Worm (Caenorhabditis elegans): ENCODE results near the gene atgp-1.
A peak's percentile ranks its signal among the peaks of the same experiment; 100 is the strongest.

Gene atgp-1

DNA sequence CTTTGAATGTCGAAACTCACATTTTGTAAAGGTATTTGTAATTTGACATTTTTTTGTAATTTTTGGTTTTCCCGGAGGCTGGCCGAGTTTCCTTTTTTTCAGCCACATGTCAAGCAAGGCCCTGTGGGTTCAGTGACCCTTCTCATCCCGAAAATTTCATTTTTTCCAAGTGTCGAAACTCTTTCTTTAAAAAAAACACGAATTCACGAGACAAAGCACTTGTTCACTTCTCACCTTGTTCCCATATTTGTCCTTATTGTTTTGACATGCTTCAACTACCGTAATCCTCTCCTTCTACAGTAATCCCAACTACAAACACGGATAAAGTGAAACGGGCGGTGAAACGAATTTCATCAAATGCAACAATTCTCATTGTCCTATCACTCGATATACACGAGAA, 6.1 kb downstream of the atgp-1 start, which contains the start of gene lhfp-4:
lhfp-4 (plus strand) TSS at position 301 of the 400 bp plus-strand sequence.
- TF ChIP-seq pes-1 (GFP tag; IDR thresholded peaks at IDR 0.05): no peak
- no peak for TF ChIP-seq tbx-37 (GFP tag; conservative IDR thresholded peaks at IDR 0.05)
- TF ChIP-seq hnd-1 (tag; optimal IDR thresholded peaks at IDR 0.05): no peak
- TF ChIP-seq scrt-1 (GFP tag; IDR thresholded peaks at IDR 0.05): no peak
- TF ChIP-seq hmg-4 (GFP tag; optimal IDR thresholded peaks at IDR 0.05): no peak
- no peak for TF ChIP-seq ceh-36 (tag; optimal IDR thresholded peaks at IDR 0.05)
- no peak for TF ChIP-seq tbx-11 (GFP tag; IDR thresholded peaks at IDR 0.05)
- no peak for TF ChIP-seq B0310.2 (tag; optimal IDR thresholded peaks at IDR 0.05)
- no peak for TF ChIP-seq flt-1 (GFP tag; IDR thresholded peaks at IDR 0.05)
- no peak for TF ChIP-seq aly-1 (tag; optimal IDR thresholded peaks at IDR 0.05)
- TF ChIP-seq ets-7 (tag; optimal IDR thresholded peaks at IDR 0.05): no peak
- TF ChIP-seq hmbx-1 (tag; optimal IDR thresholded peaks at IDR 0.05): no peak
- no peak for TF ChIP-seq sea-1 (GFP tag; conservative IDR thresholded peaks at IDR 0.05)
- TF ChIP-seq ceh-13 (GFP tag; optimal IDR thresholded peaks at IDR 0.05): no peak
- no peak for TF ChIP-seq F13C5.2 (tag; optimal IDR thresholded peaks at IDR 0.05)
- TF ChIP-seq tra-4 (tag; optimal IDR thresholded peaks at IDR 0.05): no peak
- no peak for TF ChIP-seq ama-1 (optimal IDR thresholded peaks at IDR 0.05)

DNA sequence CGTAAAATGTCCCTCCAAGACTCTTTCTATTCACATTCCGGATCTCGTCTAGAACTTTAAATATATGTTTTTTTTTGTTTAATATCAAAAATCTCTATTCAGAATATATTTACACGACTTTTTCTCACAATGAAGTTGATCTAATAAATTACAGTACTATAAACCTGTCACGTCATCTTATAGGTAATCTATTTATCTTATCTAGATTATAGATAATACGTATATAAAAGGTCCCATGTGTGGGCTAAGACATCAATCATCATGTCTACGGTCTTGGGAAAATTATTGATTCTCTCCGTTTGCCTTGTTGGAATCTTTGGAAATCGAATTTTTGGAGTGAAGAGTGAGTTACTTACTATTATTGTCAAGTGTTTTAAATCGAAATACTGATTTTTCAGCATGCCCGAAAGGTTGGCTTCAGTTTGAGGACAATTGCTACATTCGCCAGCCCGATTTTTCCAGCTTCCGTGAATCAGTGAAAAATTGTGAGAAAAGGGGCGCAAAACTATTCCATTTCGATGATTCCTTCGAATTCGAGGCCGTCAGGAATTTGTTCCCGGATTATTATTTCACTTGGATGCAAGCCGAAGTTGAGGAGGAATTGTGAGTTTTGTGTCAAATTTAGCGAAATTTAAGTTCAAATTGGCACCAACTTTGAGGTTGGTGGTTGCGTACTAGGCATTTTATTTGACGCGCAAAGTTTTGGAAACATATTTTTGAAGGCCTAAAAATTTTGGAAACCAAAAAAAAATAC, 7.7 kb downstream of the atgp-1 start, which contains the start of gene clec-196:
clec-196 (plus strand) TSS at position 252 of the 754 bp plus-strand sequence.
- no peak for TF ChIP-seq ceh-13 (GFP tag; optimal IDR thresholded peaks at IDR 0.05)
- TF ChIP-seq hmbx-1 (tag; optimal IDR thresholded peaks at IDR 0.05): no peak

DNA sequence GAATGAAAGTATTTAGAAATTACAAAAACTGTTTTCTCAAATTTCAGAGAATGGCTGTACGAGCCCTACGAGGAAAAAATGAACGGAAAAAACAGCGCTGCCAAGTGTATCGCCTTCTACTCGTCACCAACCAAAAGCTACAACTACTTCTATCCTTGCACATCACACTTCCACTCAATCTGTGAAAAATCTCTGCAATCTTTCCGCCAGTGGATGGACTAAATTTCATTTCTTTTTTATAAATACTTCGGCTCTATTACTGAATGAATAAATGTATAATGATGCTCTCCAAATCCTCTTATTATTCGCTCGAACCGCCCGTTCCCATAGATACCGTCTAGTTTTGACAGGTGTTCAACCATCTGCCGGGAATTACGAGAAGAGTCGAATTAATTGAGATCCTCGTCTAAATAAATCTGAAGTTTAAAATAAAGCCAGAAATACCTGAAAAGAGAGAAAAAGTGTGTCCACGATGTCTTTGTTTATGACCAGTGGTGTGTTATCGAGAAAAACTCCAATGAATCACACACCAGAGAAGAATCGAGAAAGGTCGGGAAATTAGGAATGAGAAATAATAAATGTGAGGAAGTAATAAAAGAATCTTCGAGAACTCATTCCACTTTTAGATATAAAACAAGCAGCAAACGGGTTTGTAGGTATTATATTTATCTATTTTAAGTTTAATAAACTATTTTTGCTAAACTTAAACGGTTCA, 8.5 kb downstream of the atgp-1 start:
- TF ChIP-seq hmg-4 (GFP tag; optimal IDR thresholded peaks at IDR 0.05): no peak
- TF ChIP-seq B0310.2 (tag; optimal IDR thresholded peaks at IDR 0.05): no peak
- TF ChIP-seq F13C5.2 (tag; optimal IDR thresholded peaks at IDR 0.05): no peak
- TF ChIP-seq tbx-11 (GFP tag; IDR thresholded peaks at IDR 0.05): no peak
- no peak for TF ChIP-seq ets-7 (tag; optimal IDR thresholded peaks at IDR 0.05)
- no peak for TF ChIP-seq hmbx-1 (tag; optimal IDR thresholded peaks at IDR 0.05)
- TF ChIP-seq tbx-37 (GFP tag; conservative IDR thresholded peaks at IDR 0.05): no peak
- TF ChIP-seq ama-1 (optimal IDR thresholded peaks at IDR 0.05): peak; percentile 3

DNA sequence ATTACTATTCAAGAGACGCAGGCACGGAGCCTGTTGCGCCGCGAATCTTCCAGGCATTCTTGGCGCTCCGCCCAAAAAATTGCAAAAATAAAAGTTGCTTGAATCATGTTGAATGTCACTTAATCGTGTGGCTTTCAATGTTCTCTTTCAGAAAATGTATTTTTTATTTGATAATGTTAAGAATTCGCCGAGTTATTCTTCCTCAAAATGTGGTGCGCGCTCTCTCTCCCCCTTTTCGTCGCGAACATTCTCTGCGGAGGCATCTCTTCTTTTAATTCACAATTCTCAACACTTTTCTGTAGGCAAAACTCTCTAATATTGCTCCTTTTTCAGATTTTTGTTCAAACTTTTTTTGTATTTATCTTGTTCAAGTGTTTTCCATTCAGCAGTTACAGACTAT, 9.2 kb downstream of the atgp-1 start:
- TF ChIP-seq tbx-37 (GFP tag; conservative IDR thresholded peaks at IDR 0.05) (no peak), hmbx-1 (tag; optimal IDR thresholded peaks at IDR 0.05) (peak; percentile 69), pes-1 (GFP tag; IDR thresholded peaks at IDR 0.05) (peak; percentile 50; the same call in 1 of the 2 replicates), tbx-11 (GFP tag; IDR thresholded peaks at IDR 0.05) (no peak), B0310.2 (tag; optimal IDR thresholded peaks at IDR 0.05) (peak; percentile 55), ama-1 (optimal IDR thresholded peaks at IDR 0.05) (no peak), ets-7 (tag; optimal IDR thresholded peaks at IDR 0.05) (no peak), ceh-36 (tag; optimal IDR thresholded peaks at IDR 0.05) (peak; percentile 57), flt-1 (GFP tag; IDR thresholded peaks at IDR 0.05) (peak; percentile 67), sea-1 (GFP tag; conservative IDR thresholded peaks at IDR 0.05) (peak; percentile 83), scrt-1 (GFP tag; IDR thresholded peaks at IDR 0.05) (no peak), F13C5.2 (tag; optimal IDR thresholded peaks at IDR 0.05) (peak; percentile 96), aly-1 (tag; optimal IDR thresholded peaks at IDR 0.05) (no peak), hnd-1 (tag; optimal IDR thresholded peaks at IDR 0.05) (peak; percentile 53), ceh-13 (GFP tag; optimal IDR thresholded peaks at IDR 0.05) (peak; percentile 65), tra-4 (tag; optimal IDR thresholded peaks at IDR 0.05) (peak; percentile 73), hmg-4 (GFP tag; optimal IDR thresholded peaks at IDR 0.05) (peak; percentile 89)

DNA sequence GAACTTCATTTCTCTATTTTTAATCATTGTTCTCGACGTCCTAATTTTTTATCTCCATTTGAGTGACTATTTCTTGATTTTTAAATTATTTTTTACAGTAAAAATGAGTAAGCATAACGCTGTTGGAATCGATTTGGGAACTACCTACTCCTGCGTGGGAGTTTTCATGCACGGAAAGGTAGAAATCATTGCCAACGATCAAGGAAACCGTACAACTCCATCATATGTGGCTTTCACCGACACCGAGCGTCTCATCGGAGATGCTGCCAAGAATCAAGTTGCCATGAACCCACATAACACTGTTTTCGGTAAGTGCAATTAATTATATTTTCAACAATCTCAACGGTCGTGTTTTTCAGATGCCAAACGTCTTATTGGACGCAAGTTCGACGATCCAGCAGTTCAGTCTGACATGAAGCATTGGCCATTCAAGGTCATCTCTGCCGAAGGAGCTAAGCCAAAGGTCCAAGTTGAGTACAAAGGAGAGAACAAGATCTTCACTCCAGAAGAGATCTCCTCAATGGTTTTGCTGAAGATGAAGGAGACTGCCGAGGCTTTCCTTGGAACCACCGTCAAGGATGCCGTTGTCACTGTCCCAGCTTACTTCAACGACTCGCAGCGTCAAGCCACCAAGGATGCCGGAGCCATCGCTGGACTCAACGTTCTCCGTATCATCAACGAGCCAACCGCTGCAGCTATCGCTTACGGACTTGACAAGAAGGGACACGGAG, 9.9 kb downstream of the atgp-1 start, which contains the start of gene hsp-1:
hsp-1 (plus strand) TSS at position 99 of the 731 bp plus-strand sequence.
- TF ChIP-seq hnd-1 (tag; optimal IDR thresholded peaks at IDR 0.05) (no peak), sea-1 (GFP tag; conservative IDR thresholded peaks at IDR 0.05) (no peak), tbx-11 (GFP tag; IDR thresholded peaks at IDR 0.05) (no peak), ceh-13 (GFP tag; optimal IDR thresholded peaks at IDR 0.05) (no peak), B0310.2 (tag; optimal IDR thresholded peaks at IDR 0.05) (no peak), ets-7 (tag; optimal IDR thresholded peaks at IDR 0.05) (no peak), pes-1 (GFP tag; IDR thresholded peaks at IDR 0.05) (no peak), tbx-37 (GFP tag; conservative IDR thresholded peaks at IDR 0.05) (no peak), scrt-1 (GFP tag; IDR thresholded peaks at IDR 0.05) (no peak), F13C5.2 (tag; optimal IDR thresholded peaks at IDR 0.05) (no peak), tra-4 (tag; optimal IDR thresholded peaks at IDR 0.05) (no peak), ceh-36 (tag; optimal IDR thresholded peaks at IDR 0.05) (no peak), hmbx-1 (tag; optimal IDR thresholded peaks at IDR 0.05) (no peak), ama-1 (optimal IDR thresholded peaks at IDR 0.05) (no peak), flt-1 (GFP tag; IDR thresholded peaks at IDR 0.05) (no peak), aly-1 (tag; optimal IDR thresholded peaks at IDR 0.05) (no peak), hmg-4 (GFP tag; optimal IDR thresholded peaks at IDR 0.05) (no peak)

DNA sequence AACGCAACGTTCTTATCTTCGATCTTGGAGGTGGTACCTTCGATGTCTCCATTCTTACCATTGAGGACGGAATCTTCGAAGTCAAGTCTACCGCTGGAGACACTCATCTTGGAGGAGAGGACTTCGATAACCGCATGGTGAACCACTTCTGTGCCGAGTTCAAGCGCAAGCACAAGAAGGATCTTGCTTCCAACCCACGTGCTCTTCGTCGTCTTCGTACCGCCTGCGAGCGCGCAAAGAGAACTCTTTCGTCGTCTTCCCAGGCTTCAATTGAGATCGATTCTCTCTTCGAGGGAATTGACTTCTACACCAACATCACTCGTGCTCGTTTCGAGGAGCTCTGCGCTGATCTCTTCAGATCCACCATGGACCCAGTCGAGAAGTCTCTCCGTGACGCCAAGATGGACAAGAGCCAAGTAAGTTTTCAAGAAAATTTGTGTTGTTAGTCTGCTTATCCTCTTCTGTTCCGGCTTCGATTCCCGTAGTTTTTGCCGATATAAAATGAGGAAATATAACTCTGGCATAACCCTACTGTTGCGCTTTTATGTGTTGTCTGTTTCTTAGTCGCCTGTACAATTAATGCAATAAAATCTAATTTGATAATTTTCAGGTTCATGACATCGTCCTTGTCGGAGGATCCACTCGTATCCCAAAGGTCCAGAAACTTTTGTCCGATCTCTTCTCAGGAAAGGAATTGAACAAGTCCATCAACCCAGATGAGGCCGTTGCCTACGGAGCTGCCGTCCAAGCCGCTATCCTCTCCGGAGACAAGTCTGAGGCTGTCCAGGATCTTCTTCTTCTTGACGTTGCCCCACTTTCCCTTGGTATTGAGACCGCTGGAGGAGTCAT, 10.7 kb downstream of the atgp-1 start:
- TF ChIP-seq B0310.2 (tag; optimal IDR thresholded peaks at IDR 0.05) (no peak), sea-1 (GFP tag; conservative IDR thresholded peaks at IDR 0.05) (0 out of 2 replicates have a peak, but pooled peaks have one; percentile 52), aly-1 (tag; optimal IDR thresholded peaks at IDR 0.05) (peak; percentile 34), ceh-36 (tag; optimal IDR thresholded peaks at IDR 0.05) (no peak)
